Fruit fly (Drosophila melanogaster): ENCODE results near the gene CG14111.

DNA sequence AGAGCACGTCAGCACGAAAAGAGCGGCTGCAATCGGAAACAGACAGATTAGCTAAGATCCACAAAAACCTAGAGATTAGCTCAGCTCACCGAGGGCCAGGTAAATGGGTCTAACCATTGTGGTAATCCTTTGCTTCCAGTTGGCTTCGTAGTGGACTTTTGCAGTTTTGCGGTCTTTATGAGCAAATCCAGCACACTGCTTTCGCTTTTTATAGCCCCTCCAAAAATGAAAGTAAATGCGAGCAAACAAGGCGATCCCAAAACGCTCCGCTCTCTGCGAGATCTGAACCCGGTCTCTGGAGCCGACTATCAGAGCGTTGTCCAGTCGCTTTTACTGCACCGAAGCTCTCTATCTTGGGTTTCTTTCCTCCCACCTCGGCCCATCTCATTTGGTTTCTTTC, 3.4 kb downstream of the CG14111 start, which contains the start of gene CG14107:
- TF ChIP-seq net (GFP tag; optimal IDR thresholded peaks at IDR 0.05) (no peak), ss (GFP tag; optimal IDR thresholded peaks at IDR 0.05) (no peak), Gug (GFP tag; IDR thresholded peaks at IDR 0.05) (no peak), CG6854 (GFP tag; optimal IDR thresholded peaks at IDR 0.05) (peak; percentile 35), Ets96B (tag; optimal IDR thresholded peaks at IDR 0.05) (no peak), CG3032 (tag; optimal IDR thresholded peaks at IDR 0.05) (no peak), dsx (GFP tag; optimal IDR thresholded peaks at IDR 0.05; ENCODE audit: poor library complexity, severe bottlenecking) (no peak), salr (GFP tag; optimal IDR thresholded peaks at IDR 0.05) (no peak), CG8319 (GFP tag; optimal IDR thresholded peaks at IDR 0.05) (no peak), Sox102F (GFP tag; optimal IDR thresholded peaks at IDR 0.05) (no peak), fd59A (GFP tag; optimal IDR thresholded peaks at IDR 0.05) (no peak), Eip75B (GFP tag; optimal IDR thresholded peaks at IDR 0.05) (no peak)

Data from whole organism, prepupa.